Worm (Caenorhabditis elegans) whole organism, early embryonic: ENCODE measurements around the gene K06H6.4.

Experiments used
- B0310.2 ChIP-seq: sonication (generic microtip); optimal IDR thresholded peaks from 2 replicates; lab custom pipeline; 2016; ENCODE audit warnings: mild to moderate bottlenecking, missing genetic modification characterization, missing compliant biosample characterization
- F13C5.2 ChIP-seq: sonication (generic microtip); optimal IDR thresholded peaks from 2 replicates; lab custom pipeline; 2017; ENCODE audit warnings: mild to moderate bottlenecking, missing genetic modification characterization, inconsistent platforms, missing compliant biosample characterization
- aly-1 ChIP-seq: sonication (generic microtip); optimal IDR thresholded peaks from 2 replicates; lab custom pipeline; 2016; ENCODE audit warnings: missing genetic modification characterization, missing compliant biosample characterization
- ama-1 ChIP-seq: fragments of 150-350 bp; optimal IDR thresholded peaks from 2 replicates; lab custom pipeline; 2014
- ceh-13 ChIP-seq: fragments of 200-800 bp; sonication (Bioruptor generic); optimal IDR thresholded peaks from 2 replicates; lab custom pipeline; 2018; ENCODE audit warnings: mild to moderate bottlenecking, missing genetic modification characterization, missing compliant biosample characterization
- ceh-36 ChIP-seq: sonication (generic microtip); optimal IDR thresholded peaks from 2 replicates; lab custom pipeline; 2016; ENCODE audit warnings: missing genetic modification characterization, inconsistent platforms, missing compliant biosample characterization
- flt-1 ChIP-seq: fragments of 200-800 bp; sonication (Bioruptor generic); IDR thresholded peaks from 2 replicates; pipeline ENCODE4 v1.3.6; 2022; ENCODE audit warnings: missing genetic modification characterization, missing compliant biosample characterization
- hmg-4 ChIP-seq: fragments of 200-800 bp; sonication (Bioruptor generic); optimal IDR thresholded peaks from 2 replicates; lab custom pipeline; 2018; ENCODE audit warnings: mild to moderate bottlenecking, missing genetic modification characterization, missing compliant biosample characterization
- hnd-1 ChIP-seq: sonication (generic microtip); optimal IDR thresholded peaks from 2 replicates; lab custom pipeline; 2016; ENCODE audit warnings: missing genetic modification characterization, missing compliant biosample characterization
- pes-1 ChIP-seq: fragments of 200-800 bp; sonication (Bioruptor generic); IDR thresholded peaks from 2 replicates; pipeline ENCODE4 v1.3.6; 2022; ENCODE audit warnings: missing genetic modification reagents, missing genetic modification characterization, missing compliant biosample characterization
- scrt-1 ChIP-seq: fragments of 200-800 bp; sonication (Bioruptor generic); IDR thresholded peaks from 2 replicates; pipeline ENCODE4 v1.3.6; 2022; ENCODE audit warnings: missing genetic modification characterization, missing compliant biosample characterization
- tbx-11 ChIP-seq: fragments of 200-800 bp; sonication (Bioruptor generic); IDR thresholded peaks from 2 replicates; pipeline ENCODE4 v1.3.6; 2022; ENCODE audit warnings: missing genetic modification characterization, missing compliant biosample characterization
- tbx-37 ChIP-seq: fragments of 200-800 bp; sonication (Bioruptor generic); conservative IDR thresholded peaks from 2 replicates; pipeline ENCODE4 v1.3.6; 2022; ENCODE audit warnings: missing genetic modification reagents, missing genetic modification characterization, missing compliant biosample characterization
- tra-4 ChIP-seq: sonication (generic microtip); optimal IDR thresholded peaks from 2 replicates; lab custom pipeline; 2017; ENCODE audit warnings: missing genetic modification characterization, missing compliant biosample characterization

- TF ChIP-seq ama-1 = no peak
- no peak for TF ChIP-seq tbx-11 (GFP tag; lab: Robert Waterston, UW)
- no peak for TF ChIP-seq ceh-36 (tag; lab: Kevin White, UChicago)
- no peak for TF ChIP-seq scrt-1 (GFP tag; lab: Robert Waterston, UW)
- TF ChIP-seq F13C5.2 (tag; lab: Kevin White, UChicago) = no peak
- TF ChIP-seq hnd-1 = no peak
- TF ChIP-seq pes-1 (GFP tag; lab: Robert Waterston, UW) = no peak
- TF ChIP-seq tra-4 (tag; lab: Kevin White, UChicago) = no peak
- TF ChIP-seq hmg-4 (GFP tag; lab: Kevin White, UChicago) = no peak
- TF ChIP-seq ceh-13 (GFP tag; lab: Kevin White, UChicago) = no peak
- no peak for TF ChIP-seq B0310.2 (tag; lab: Kevin White, UChicago)
- no peak for TF ChIP-seq tbx-37 (GFP tag; lab: Robert Waterston, UW)
- no peak for TF ChIP-seq aly-1 (tag; lab: Kevin White, UChicago)
- TF ChIP-seq flt-1 = no peak
Observed at ce11 chrV:590182-590581, 11.1 kb downstream of the K06H6.4 start, which contains the start of gene ZK488.6.
